Worm (Caenorhabditis elegans): ENCODE measurements around the gene glb-27.

ce11 chrII:8532015-8532414, 24.1 kb downstream of the glb-27 start:
- TF ChIP-seq mec-3 (tag; optimal IDR thresholded peaks at IDR 0.05; ENCODE audit: borderline replicate concordance) = no peak
- no peak for TF ChIP-seq ceh-2 (tag; optimal IDR thresholded peaks at IDR 0.05)
- no peak for TF ChIP-seq nhr-11 (tag; optimal IDR thresholded peaks at IDR 0.05)
- TF ChIP-seq ama-1 (optimal IDR thresholded peaks at IDR 0.05) = no peak
- no peak for TF ChIP-seq pqm-1 (tag; optimal IDR thresholded peaks at IDR 0.05)
- no peak for TF ChIP-seq ttx-3 (tag; optimal IDR thresholded peaks at IDR 0.05)
- no peak for TF ChIP-seq odd-2 (tag; optimal IDR thresholded peaks at IDR 0.05)
- no peak for TF ChIP-seq lin-11 (tag; optimal IDR thresholded peaks at IDR 0.05)
- no peak for TF ChIP-seq sox-4 (tag; optimal IDR thresholded peaks at IDR 0.05)
- no peak for TF ChIP-seq fkh-6 (tag; optimal IDR thresholded peaks at IDR 0.05)
- no peak for TF ChIP-seq eyg-1 (tag; optimal IDR thresholded peaks at IDR 0.05)
- TF ChIP-seq fkh-10 (GFP tag; optimal IDR thresholded peaks at IDR 0.05) = no peak
- TF ChIP-seq fax-1 (tag; optimal IDR thresholded peaks at IDR 0.05) = no peak

Measured in whole organism, late embryonic.